Worm (Caenorhabditis elegans) whole organism, L1 larva: ENCODE measurements around the gene M01F1.4.

ENCODE experiments used
- C34B4.2 ChIP-seq: sonication (generic microtip); optimal IDR thresholded peaks from 2 replicates; lab custom pipeline; 2017; ENCODE audit warnings: mild to moderate bottlenecking, missing genetic modification characterization, missing compliant biosample characterization
- Y116A8C.19 ChIP-seq: sonication (generic microtip); optimal IDR thresholded peaks from 2 replicates; lab custom pipeline; 2016; ENCODE audit warnings: missing compliant biosample characterization, missing genetic modification characterization, borderline replicate concordance
- aha-1 ChIP-seq: fragments of 150-350 bp; optimal IDR thresholded peaks from 2 replicates; lab custom pipeline; 2014; ENCODE audit warnings: missing biosample characterization, missing genetic modification characterization
- aly-2 ChIP-seq: fragments of 150-350 bp; optimal IDR thresholded peaks from 2 replicates; lab custom pipeline; 2014; ENCODE audit warnings: missing biosample characterization, missing genetic modification characterization
- blmp-1 ChIP-seq: fragments of 150-350 bp; optimal IDR thresholded peaks from 2 replicates; lab custom pipeline; 2014; ENCODE audit warnings: missing biosample characterization, missing genetic modification characterization
- ceh-82 ChIP-seq, 3 experiments: fragments of 150-350 bp in 1 of 3; sonication (generic microtip) in 2 of 3; optimal IDR thresholded peaks; 2 replicates each; lab custom pipeline; 2014 to 2017; ENCODE audit warnings: missing biosample characterization in 3 of 3, missing genetic modification characterization in 3 of 3
- ceh-88 ChIP-seq: fragments of 200-800 bp; sonication (Bioruptor generic); IDR thresholded peaks from 2 replicates; pipeline ENCODE4 v1.3.6; 2022; ENCODE audit warnings: missing genetic modification characterization, missing compliant biosample characterization
- ceh-90 ChIP-seq: sonication (generic microtip); optimal IDR thresholded peaks from 2 replicates; lab custom pipeline; 2016; ENCODE audit warnings: missing genetic modification characterization, missing compliant biosample characterization
- dsc-1 ChIP-seq: sonication (generic microtip); optimal IDR thresholded peaks from 2 replicates; lab custom pipeline; 2016; ENCODE audit warnings: mild to moderate bottlenecking, missing genetic modification characterization, missing compliant biosample characterization
- efl-3 ChIP-seq: fragments of 200-800 bp; sonication (Bioruptor generic); optimal IDR thresholded peaks from 2 replicates; lab custom pipeline; 2018; ENCODE audit warnings: mild to moderate bottlenecking, missing genetic modification characterization, missing compliant biosample characterization
- egl-13 ChIP-seq: sonication (generic microtip); optimal IDR thresholded peaks from 2 replicates; lab custom pipeline; 2016; ENCODE audit warnings: missing genotype, missing genetic modification reagents, missing genetic modification characterization, missing compliant biosample characterization
- elt-2 ChIP-seq: sonication (generic microtip); optimal IDR thresholded peaks from 2 replicates; lab custom pipeline; 2016; ENCODE audit warnings: missing genetic modification characterization, mild to moderate bottlenecking, inconsistent platforms, missing compliant biosample characterization, missing genetic modification reagents
- elt-3 ChIP-seq, 6 experiments: fragments of 150-350 bp in 1 of 6; sonication (generic microtip); optimal IDR thresholded peaks; 2 replicates each; lab custom pipeline; 2017 to 2018; ENCODE audit warnings: missing biosample characterization in 6 of 6, missing genetic modification characterization in 6 of 6, inconsistent platforms in 1 of 6
- fkh-4 ChIP-seq: sonication (generic microtip); optimal IDR thresholded peaks from 2 replicates; lab custom pipeline; 2016; ENCODE audit warnings: missing compliant biosample characterization, missing genetic modification characterization, borderline replicate concordance
- fos-1 ChIP-seq: fragments of 150-350 bp; optimal IDR thresholded peaks from 2 replicates; lab custom pipeline; 2014; ENCODE audit warnings: missing biosample characterization, missing genetic modification characterization
- grh-1 ChIP-seq: fragments of 200-800 bp; sonication (Bioruptor generic); IDR thresholded peaks from 2 replicates; pipeline ENCODE4 v1.3.6; 2022; ENCODE audit warnings: missing genetic modification reagents, missing genetic modification characterization, missing compliant biosample characterization
- hlh-17 ChIP-seq: fragments of 200-800 bp; sonication (Bioruptor generic); optimal IDR thresholded peaks from 2 replicates; lab custom pipeline; 2018; ENCODE audit warnings: missing genetic modification characterization, mild to moderate bottlenecking, missing compliant biosample characterization, moderate library complexity, borderline replicate concordance
- hpl-2 ChIP-seq: fragments of 150-350 bp; optimal IDR thresholded peaks from 2 replicates; lab custom pipeline; 2014; ENCODE audit warnings: missing biosample characterization, missing genetic modification reagents, missing genetic modification characterization
- jun-1 ChIP-seq: fragments of 150-350 bp; optimal IDR thresholded peaks from 2 replicates; lab custom pipeline; 2014; ENCODE audit warnings: missing biosample characterization, missing genetic modification reagents, missing genetic modification characterization
- lin-14 ChIP-seq: fragments of 200-800 bp; sonication (Bioruptor generic); optimal IDR thresholded peaks from 2 replicates; lab custom pipeline; 2018; ENCODE audit warnings: mild to moderate bottlenecking, missing genetic modification characterization, moderate library complexity, missing compliant biosample characterization
- lin-39 ChIP-seq: fragments of 150-350 bp; optimal IDR thresholded peaks from 2 replicates; lab custom pipeline; 2014; ENCODE audit warnings: missing biosample characterization, missing genetic modification reagents, missing genetic modification characterization
- lsy-2 ChIP-seq, 2 experiments: fragments of 150-350 bp; optimal IDR thresholded peaks; 2 replicates each; lab custom pipeline; 2014; ENCODE audit warnings: missing biosample characterization in 2 of 2, missing genetic modification characterization in 2 of 2
- mep-1 ChIP-seq: fragments of 150-350 bp; optimal IDR thresholded peaks from 2 replicates; lab custom pipeline; 2014; ENCODE audit warnings: missing biosample characterization, missing genetic modification characterization
- nhr-11 ChIP-seq: fragments of 150-350 bp; optimal IDR thresholded peaks from 2 replicates; lab custom pipeline; 2014; ENCODE audit warnings: missing biosample characterization, missing genetic modification characterization
- nhr-12 ChIP-seq: sonication (generic microtip); optimal IDR thresholded peaks from 2 replicates; lab custom pipeline; 2017; ENCODE audit warnings: missing biosample characterization, missing genetic modification characterization
- nhr-19 ChIP-seq: fragments of 200-800 bp; sonication (Bioruptor generic); conservative IDR thresholded peaks from 2 replicates; pipeline ENCODE4 v1.3.6; 2022; ENCODE audit warnings: missing genetic modification characterization, missing compliant biosample characterization
- nhr-20 ChIP-seq: sonication (generic microtip); optimal IDR thresholded peaks from 2 replicates; lab custom pipeline; 2016; ENCODE audit warnings: mild to moderate bottlenecking, missing genetic modification characterization, missing compliant biosample characterization
- nhr-237 ChIP-seq: fragments of 150-350 bp; optimal IDR thresholded peaks from 2 replicates; lab custom pipeline; 2014; ENCODE audit warnings: missing biosample characterization, missing genetic modification characterization
- nhr-84 ChIP-seq: sonication (generic microtip); optimal IDR thresholded peaks from 2 replicates; lab custom pipeline; 2017; ENCODE audit warnings: missing biosample characterization, missing genetic modification characterization
- nhr-85 ChIP-seq: sonication (generic microtip); peaks from one replicate; lab custom pipeline; 2016; ENCODE audit warnings: missing genetic modification characterization, inconsistent platforms, missing compliant biosample characterization
- nhr-90 ChIP-seq: sonication (generic microtip); optimal IDR thresholded peaks from 2 replicates; lab custom pipeline; 2016; ENCODE audit warnings: mild to moderate bottlenecking, missing genetic modification characterization, missing compliant biosample characterization; ENCODE audit not compliant: poor library complexity
- pax-3 ChIP-seq: fragments of 200-800 bp; sonication (Bioruptor generic); optimal IDR thresholded peaks from 2 replicates; lab custom pipeline; 2018; ENCODE audit warnings: mild to moderate bottlenecking, missing genetic modification characterization, moderate library complexity, missing compliant biosample characterization
- rnt-1 ChIP-seq: sonication (generic microtip); optimal IDR thresholded peaks from 2 replicates; lab custom pipeline; 2016; ENCODE audit warnings: mild to moderate bottlenecking, missing genetic modification characterization, moderate library complexity, missing compliant biosample characterization
- skn-1 ChIP-seq: fragments of 150-350 bp; optimal IDR thresholded peaks from 2 replicates; lab custom pipeline; 2014; ENCODE audit warnings: missing biosample characterization, missing genetic modification characterization
- snu-23 ChIP-seq: sonication (generic microtip); optimal IDR thresholded peaks from 2 replicates; lab custom pipeline; 2016; ENCODE audit warnings: missing genetic modification characterization, missing compliant biosample characterization
- sup-37 ChIP-seq: fragments of 200-800 bp; sonication (Bioruptor generic); optimal IDR thresholded peaks from 2 replicates; lab custom pipeline; 2018; ENCODE audit warnings: mild to moderate bottlenecking, missing genetic modification characterization, missing compliant biosample characterization
- tbx-2 ChIP-seq: sonication (generic microtip); optimal IDR thresholded peaks from 2 replicates; lab custom pipeline; 2016; ENCODE audit warnings: missing genetic modification characterization, missing compliant biosample characterization
- tlp-1 ChIP-seq: fragments of 150-350 bp; optimal IDR thresholded peaks from 2 replicates; lab custom pipeline; 2014; ENCODE audit warnings: missing biosample characterization, missing genetic modification characterization
- unc-130 ChIP-seq: fragments of 150-350 bp; optimal IDR thresholded peaks from 2 replicates; lab custom pipeline; 2017; ENCODE audit warnings: missing biosample characterization, missing genetic modification characterization, inconsistent platforms
- ztf-11 ChIP-seq, 2 experiments: sonication (generic microtip); optimal IDR thresholded peaks; 2 replicates each; lab custom pipeline; 2016 to 2017; ENCODE audit warnings: missing genetic modification characterization in 2 of 2, missing biosample characterization in 1 of 2, missing compliant biosample characterization in 1 of 2
- ztf-4 ChIP-seq: fragments of 150-350 bp; optimal IDR thresholded peaks from 2 replicates; lab custom pipeline; 2014; ENCODE audit warnings: missing biosample characterization, missing genetic modification characterization

M01F1.4 gene

ce11 chrIII:3482291-3482690 lies 27.5 kb downstream of the M01F1.4 start, which contains the start of gene C34C12.6:
Gene C34C12.6 (plus strand): TSS chrIII:3482591.
- no peak for TF ChIP-seq C34B4.2 (tag; lab: Kevin White, UChicago)
- TF ChIP-seq nhr-85 (tag; lab: Kevin White, UChicago), result peak; percentile 46

ce11 chrIII:3480950-3481349 lies 28.9 kb downstream of the M01F1.4 start:
- TF ChIP-seq mep-1 (tag; lab: Kevin White, UChicago) (peak; percentile 6), nhr-11 (tag; lab: Kevin White, UChicago) (no peak), nhr-84 (tag; lab: Kevin White, UChicago) (no peak), blmp-1 (tag; lab: Kevin White, UChicago) (peak; percentile 96)

- TF ChIP-seq lin-14, result peak; percentile 60
- TF ChIP-seq elt-2, result no peak
- peak; percentile 89 for TF ChIP-seq blmp-1 (tag; lab: Kevin White, UChicago)
- TF ChIP-seq nhr-237 (tag; lab: Kevin White, UChicago), result no peak
- no peak for TF ChIP-seq nhr-19 (GFP tag; lab: Robert Waterston, UW)
- peak; percentile 16 for TF ChIP-seq snu-23 (GFP tag; lab: Kevin White, UChicago)
- peak; percentile 54 for TF ChIP-seq mep-1 (tag; lab: Kevin White, UChicago)
- no peak for TF ChIP-seq grh-1
- peak; percentile 47 for TF ChIP-seq nhr-90
- TF ChIP-seq lsy-2 (tag; optimal IDR thresholded peaks at IDR 0.05; lab: Kevin White, UChicago), result no peak
- peak; percentile 63 for TF ChIP-seq nhr-85 (tag; lab: Kevin White, UChicago)
- no peak for TF ChIP-seq efl-3 (GFP tag; lab: Kevin White, UChicago)
- TF ChIP-seq unc-130 (tag; lab: Kevin White, UChicago), result peak; percentile 1
- TF ChIP-seq pax-3, result no peak
- peak; percentile 13 for TF ChIP-seq nhr-20
- peak in 1 of 6 experiments; percentile 46 for TF ChIP-seq elt-3 (tag; optimal IDR thresholded peaks at IDR 0.05; lab: Kevin White, UChicago)
Observed at ce11 chrIII:3480236-3480635, 29.6 kb downstream of the M01F1.4 start.

ce11 chrIII:3478795-3479398 lies 30.9 kb downstream of the M01F1.4 start:
- TF ChIP-seq rnt-1 (tag; lab: Kevin White, UChicago) (peak; percentile 0), blmp-1 (tag; lab: Kevin White, UChicago) (peak; percentile 50), tlp-1 (no peak), lin-39 (tag; lab: Kevin White, UChicago) (no peak), ceh-88 (no peak), lin-14 (peak; percentile 26), nhr-85 (tag; lab: Kevin White, UChicago) (peak; percentile 31)

ce11 chrIII:3477375-3477774 lies 32.5 kb downstream of the M01F1.4 start:
- no peak for TF ChIP-seq skn-1 (tag; lab: Kevin White, UChicago)

- TF ChIP-seq ztf-11 (tag; optimal IDR thresholded peaks at IDR 0.05; lab: Kevin White, UChicago), result peak in 1 of 2 experiments; percentile 86
- peak; percentile 81 for TF ChIP-seq ceh-90 (tag; lab: Kevin White, UChicago)
- peak; percentile 41 for TF ChIP-seq lin-14
- TF ChIP-seq ceh-88, result peak; percentile 65; the same call in 1 of the 2 replicates
- TF ChIP-seq aly-2, result peak; percentile 1
- TF ChIP-seq ceh-82 (tag; optimal IDR thresholded peaks at IDR 0.05; lab: Kevin White, UChicago), result no peak
- TF ChIP-seq nhr-84 (tag; lab: Kevin White, UChicago), result no peak
- peak; percentile 73 for TF ChIP-seq tbx-2 (tag; lab: Kevin White, UChicago)
- no peak for TF ChIP-seq hpl-2 (GFP tag; lab: Kevin White, UChicago)
- peak; percentile 65 for TF ChIP-seq egl-13
- peak; percentile 77 for TF ChIP-seq Y116A8C.19 (tag; lab: Kevin White, UChicago)
- no peak for TF ChIP-seq tlp-1
- no peak for TF ChIP-seq jun-1
- peak; percentile 59 for TF ChIP-seq dsc-1
- no peak for TF ChIP-seq fos-1 (tag; lab: Kevin White, UChicago)
- peak; percentile 48 for TF ChIP-seq snu-23 (GFP tag; lab: Kevin White, UChicago)
- no peak for TF ChIP-seq aha-1 (tag; lab: Kevin White, UChicago)
- no peak for TF ChIP-seq nhr-237 (tag; lab: Kevin White, UChicago)
- TF ChIP-seq sup-37 (GFP tag; lab: Kevin White, UChicago), result no peak
- TF ChIP-seq C34B4.2 (tag; lab: Kevin White, UChicago), result no peak
- no peak for TF ChIP-seq hlh-17 (GFP tag; lab: Kevin White, UChicago)
- peak; percentile 82 for TF ChIP-seq nhr-85 (tag; lab: Kevin White, UChicago)
- no peak for TF ChIP-seq nhr-12 (tag; lab: Kevin White, UChicago)
- TF ChIP-seq fkh-4, result peak; percentile 78
- TF ChIP-seq ztf-4 (tag; lab: Kevin White, UChicago), result no peak
- TF ChIP-seq mep-1 (tag; lab: Kevin White, UChicago), result no peak
Observed at ce11 chrIII:3476245-3476644, 33.6 kb downstream of the M01F1.4 start.
